Fruit fly (Drosophila melanogaster) whole organism, embryonic: ENCODE data around the gene CG18765.
A peak's percentile ranks its signal among the peaks of the same experiment; 100 is the strongest.

Experiments used
- Atf6 ChIP-seq: fragments of 200-800 bp; sonication (Bioruptor generic); IDR thresholded peaks from 2 replicates; pipeline ENCODE4 v1.3.6; 2022; ENCODE audit warnings: missing biosample characterization, missing genetic modification characterization
- B-H2 ChIP-seq: fragments of 200-800 bp; sonication (Bioruptor generic); optimal IDR thresholded peaks from 2 replicates; lab custom pipeline; 2018; ENCODE audit warnings: missing biosample characterization, mild to moderate bottlenecking, missing genetic modification characterization
- BtbVII ChIP-seq: fragments of 200-800 bp; sonication (Bioruptor generic); optimal IDR thresholded peaks from 3 replicates; lab custom pipeline; 2017; ENCODE audit warnings: missing biosample characterization, mild to moderate bottlenecking, missing genetic modification characterization
- CG11504 ChIP-seq: fragments of 200-800 bp; sonication (Bioruptor generic); optimal IDR thresholded peaks from 3 replicates; lab custom pipeline; 2019; ENCODE audit warnings: missing biosample characterization, mild to moderate bottlenecking, missing genetic modification characterization, moderate library complexity
- CG12104 ChIP-seq: fragments of 200-800 bp; sonication (Bioruptor generic); optimal IDR thresholded peaks from 3 replicates; lab custom pipeline; 2016; ENCODE audit warnings: missing biosample characterization, missing genetic modification characterization
- CG12236 ChIP-seq: fragments of 200-800 bp; sonication (Bioruptor generic); optimal IDR thresholded peaks from 2 replicates; lab custom pipeline; 2016; ENCODE audit warnings: missing biosample characterization, missing genetic modification characterization
- CG16779 ChIP-seq: fragments of 200-800 bp; sonication (Bioruptor generic); IDR thresholded peaks from 2 replicates; pipeline ENCODE4 v1.3.6; 2022; ENCODE audit warnings: missing biosample characterization, missing genetic modification characterization
- CG18476 ChIP-seq: fragments of 200-800 bp; sonication (Bioruptor generic); optimal IDR thresholded peaks from 2 replicates; lab custom pipeline; 2016; ENCODE audit warnings: missing biosample characterization, mild to moderate bottlenecking, missing genetic modification characterization
- CG3995 ChIP-seq: fragments of 200-800 bp; sonication (Bioruptor generic); optimal IDR thresholded peaks from 3 replicates; lab custom pipeline; 2016; ENCODE audit warnings: missing biosample characterization, missing genetic modification characterization
- CG4360 ChIP-seq: fragments of 200-800 bp; sonication (Bioruptor generic); IDR thresholded peaks from 2 replicates; pipeline ENCODE4 v1.3.6; 2022; ENCODE audit warnings: missing biosample characterization, missing genetic modification characterization
- CG6175 ChIP-seq: fragments of 200-800 bp; sonication (Bioruptor generic); IDR thresholded peaks from 3 replicates; pipeline ENCODE4 v1.3.6; 2022; ENCODE audit warnings: missing biosample characterization, missing genetic modification characterization
- CG8478 ChIP-seq: fragments of >200 bp; optimal IDR thresholded peaks from 2 replicates; lab custom pipeline; 2018
- CrebB ChIP-seq: fragments of 200-800 bp; sonication (Bioruptor generic); optimal IDR thresholded peaks from 3 replicates; lab custom pipeline; 2018; ENCODE audit warnings: missing biosample characterization, mild to moderate bottlenecking, missing genetic modification characterization
- Deaf1 ChIP-seq: fragments of 200-800 bp; optimal IDR thresholded peaks from 3 replicates; lab custom pipeline; 2019; ENCODE audit warnings: missing biosample characterization, mild to moderate bottlenecking, missing genetic modification characterization, moderate library complexity
- Doc3 ChIP-seq: fragments of 200-800 bp; sonication (Bioruptor generic); IDR thresholded peaks from 3 replicates; pipeline ENCODE4 v1.3.6; 2022; ENCODE audit warnings: missing biosample characterization, missing genetic modification characterization; ENCODE audit not compliant: partially characterized antibody
- E2f1 ChIP-seq: fragments of 200-800 bp; sonication (Bioruptor generic); IDR thresholded peaks from 2 replicates; pipeline ENCODE4 v1.3.6; 2022; ENCODE audit warnings: missing biosample characterization, missing genetic modification characterization
- Eip74EF ChIP-seq, 2 experiments: fragments of 200-800 bp in 1 of 2; fragments of >200 bp in 1 of 2; sonication (Bioruptor generic) in 1 of 2; optimal IDR thresholded peaks; 2 replicates each; lab custom pipeline; 2017 to 2019; ENCODE audit warnings: missing biosample characterization in 2 of 2, missing genetic modification characterization in 2 of 2, mild to moderate bottlenecking in 1 of 2, moderate library complexity in 1 of 2
- Ets65A ChIP-seq: fragments of 200-800 bp; sonication (Bioruptor generic); peaks from one replicate; lab custom pipeline; 2016; ENCODE audit warnings: missing biosample characterization, missing genetic modification characterization
- Fer1 ChIP-seq: fragments of 200-800 bp; sonication (Bioruptor generic); optimal IDR thresholded peaks from 2 replicates; lab custom pipeline; 2017; ENCODE audit warnings: missing biosample characterization, mild to moderate bottlenecking, missing genetic modification characterization
- H2.0 ChIP-seq: fragments of 200-800 bp; sonication (Bioruptor generic); IDR thresholded peaks from 2 replicates; pipeline ENCODE4 v1.3.6; 2022; ENCODE audit warnings: missing biosample characterization, missing genetic modification characterization
- HmgZ ChIP-seq: fragments of 200-800 bp; sonication (Bioruptor generic); optimal IDR thresholded peaks from 2 replicates; lab custom pipeline; 2018; ENCODE audit warnings: missing biosample characterization, mild to moderate bottlenecking, missing genetic modification characterization
- Hsf ChIP-seq: fragments of 200-800 bp; sonication (Bioruptor generic); optimal IDR thresholded peaks from 3 replicates; lab custom pipeline; 2016; ENCODE audit warnings: missing biosample characterization, missing genetic modification characterization
- Jarid2 ChIP-seq: fragments of 200-800 bp; sonication (Bioruptor generic); optimal IDR thresholded peaks from 3 replicates; lab custom pipeline; 2017; ENCODE audit warnings: mild to moderate bottlenecking, missing biosample characterization, missing genetic modification reagents, missing genetic modification characterization
- Mad ChIP-seq: fragments of 200-800 bp; sonication (Bioruptor generic); optimal IDR thresholded peaks from 2 replicates; lab custom pipeline; 2016; ENCODE audit warnings: missing biosample characterization, missing genetic modification characterization
- Myb ChIP-seq: fragments of 200-800 bp; sonication (Bioruptor generic); optimal IDR thresholded peaks from 2 replicates; lab custom pipeline; 2016; ENCODE audit warnings: missing biosample characterization, missing genetic modification characterization
- ase ChIP-seq: fragments of 200-800 bp; sonication (Bioruptor generic); IDR thresholded peaks from 3 replicates; pipeline ENCODE4 v1.3.6; 2022; ENCODE audit warnings: missing biosample characterization, missing genetic modification characterization
- caup ChIP-seq: fragments of 200-800 bp; sonication (Bioruptor generic); optimal IDR thresholded peaks from 3 replicates; lab custom pipeline; 2017; ENCODE audit warnings: missing biosample characterization, mild to moderate bottlenecking, missing genetic modification characterization, moderate library complexity; ENCODE audit not compliant: severe bottlenecking
- cg ChIP-seq: fragments of 200-800 bp; sonication (Bioruptor generic); optimal IDR thresholded peaks from 3 replicates; lab custom pipeline; 2019; ENCODE audit warnings: missing biosample characterization, mild to moderate bottlenecking, missing genetic modification characterization, moderate library complexity
- chinmo ChIP-seq: fragments of 200-800 bp; sonication (Bioruptor generic); IDR thresholded peaks from 4 replicates; pipeline ENCODE4 v1.3.6; 2022; ENCODE audit warnings: missing biosample characterization, missing genetic modification characterization; ENCODE audit not compliant: partially characterized antibody
- crp ChIP-seq, 2 experiments: fragments of 200-800 bp; sonication (Bioruptor generic); optimal IDR thresholded peaks; 2 replicates in 1 of 2; 3 replicates in 1 of 2; lab custom pipeline; 2017; ENCODE audit warnings: missing biosample characterization in 2 of 2, missing genetic modification characterization in 2 of 2, mild to moderate bottlenecking in 1 of 2, moderate library complexity in 1 of 2
- da ChIP-seq: fragments of 200-800 bp; sonication (Bioruptor generic); optimal IDR thresholded peaks from 2 replicates; lab custom pipeline; 2016; ENCODE audit warnings: missing biosample characterization, missing genetic modification characterization
- exex ChIP-seq: fragments of 200-800 bp; sonication (Bioruptor generic); optimal IDR thresholded peaks from 4 replicates; lab custom pipeline; 2018; ENCODE audit warnings: missing biosample characterization, mild to moderate bottlenecking, missing genetic modification characterization, moderate library complexity
- h ChIP-seq: fragments of >200 bp; optimal IDR thresholded peaks from 2 replicates; lab custom pipeline; 2017
- lab ChIP-seq: fragments of 200-800 bp; sonication (Bioruptor generic); optimal IDR thresholded peaks from 3 replicates; lab custom pipeline; 2017; ENCODE audit warnings: missing biosample characterization, missing genetic modification characterization, mild to moderate bottlenecking, moderate library complexity, missing genetic modification reagents
- mirr ChIP-seq: fragments of 200-800 bp; sonication (Bioruptor generic); optimal IDR thresholded peaks from 3 replicates; lab custom pipeline; 2018; ENCODE audit warnings: missing biosample characterization, mild to moderate bottlenecking, missing genetic modification characterization
- onecut ChIP-seq: fragments of 200-800 bp; sonication (Bioruptor generic); IDR thresholded peaks from 2 replicates; pipeline ENCODE4 v1.3.6; 2022; ENCODE audit warnings: missing biosample characterization, missing genetic modification characterization
- pros ChIP-seq: fragments of 200-800 bp; sonication (Bioruptor generic); optimal IDR thresholded peaks from 3 replicates; lab custom pipeline; 2019; ENCODE audit warnings: missing biosample characterization, mild to moderate bottlenecking, missing genetic modification characterization, moderate library complexity
- pum ChIP-seq: fragments of 200-800 bp; sonication (Bioruptor generic); optimal IDR thresholded peaks from 2 replicates; lab custom pipeline; 2016; ENCODE audit warnings: missing biosample characterization, missing genetic modification characterization
- rib ChIP-seq: fragments of 200-800 bp; sonication (Bioruptor generic); IDR thresholded peaks from 2 replicates; pipeline ENCODE4 v1.3.6; 2022; ENCODE audit warnings: missing biosample characterization, missing genetic modification characterization
- row ChIP-seq: fragments of 200-800 bp; sonication (Bioruptor generic); IDR thresholded peaks from 3 replicates; pipeline ENCODE4 v1.3.6; 2022; ENCODE audit warnings: missing biosample characterization, missing genetic modification characterization
- sc ChIP-seq, 3 experiments: fragments of >200 bp in 2 of 3; fragments of 200-800 bp in 1 of 3; sonication (Bioruptor generic) in 1 of 3; optimal IDR thresholded peaks; 2 replicates in 2 of 3; 3 replicates in 1 of 3; lab custom pipeline; 2017; ENCODE audit warnings: mild to moderate bottlenecking in 1 of 3, missing biosample characterization in 1 of 3, missing genetic modification characterization in 1 of 3, missing genetic modification reagents in 1 of 3
- scrt ChIP-seq: fragments of 200-800 bp; sonication (Bioruptor generic); optimal IDR thresholded peaks from 2 replicates; lab custom pipeline; 2018; ENCODE audit warnings: missing biosample characterization, mild to moderate bottlenecking, missing genetic modification characterization, moderate library complexity
- sima ChIP-seq: fragments of 200-800 bp; sonication (Bioruptor generic); optimal IDR thresholded peaks from 2 replicates; lab custom pipeline; 2016; ENCODE audit warnings: missing biosample characterization, missing genetic modification characterization
- sisA ChIP-seq: fragments of 200-800 bp; sonication (Bioruptor generic); IDR thresholded peaks from 2 replicates; pipeline ENCODE4 v1.3.6; 2022; ENCODE audit warnings: missing biosample characterization, missing genetic modification characterization
- sug ChIP-seq: fragments of 200-800 bp; optimal IDR thresholded peaks from 2 replicates; lab custom pipeline; 2019; ENCODE audit warnings: missing biosample characterization, mild to moderate bottlenecking, missing genetic modification characterization, moderate library complexity
- tna ChIP-seq: fragments of 200-800 bp; sonication (Bioruptor generic); IDR thresholded peaks from 2 replicates; pipeline ENCODE4 v1.3.6; 2022; ENCODE audit warnings: missing biosample characterization, missing genetic modification characterization; ENCODE audit not compliant: partially characterized antibody
- vvl ChIP-seq: fragments of 200-800 bp; sonication (Bioruptor generic); IDR thresholded peaks from 2 replicates; pipeline ENCODE4 v1.3.6; 2022; ENCODE audit warnings: missing biosample characterization, missing genetic modification characterization

CG18765 gene

DNA sequence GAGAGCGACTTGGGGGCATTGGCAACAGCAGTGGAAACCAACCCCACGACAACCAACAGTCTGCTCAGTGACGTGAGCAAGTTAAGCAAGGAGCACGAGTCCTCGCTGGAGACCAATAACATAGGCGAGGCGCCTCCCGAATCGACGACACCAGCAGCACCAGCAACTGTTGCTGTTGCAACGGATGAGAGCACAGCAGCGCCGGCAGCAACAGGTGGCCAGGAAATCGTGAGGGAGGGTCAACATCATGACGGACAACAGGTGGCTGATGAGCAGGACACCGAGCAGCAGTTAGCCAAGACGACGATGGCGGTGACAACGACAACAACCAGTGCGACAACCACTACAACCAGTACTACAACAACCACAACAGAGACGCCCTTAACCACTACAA, 21.6 kb downstream of the CG18765 start:
- 0 out of 4 replicates have a peak, but pooled peaks have one; percentile 16 for TF ChIP-seq chinmo (GFP tag; lab: Robert Waterston, UW)
- no peak for TF ChIP-seq pum
- no peak for TF ChIP-seq sima
- no peak for TF ChIP-seq ase (GFP tag; lab: Robert Waterston, UW)
- no peak for TF ChIP-seq CG6175 (GFP tag; lab: Robert Waterston, UW)
- TF ChIP-seq scrt (GFP tag; lab: Kevin White, UChicago), result peak; percentile 88
- no peak for TF ChIP-seq CrebB (tag; lab: Kevin White, UChicago)
- TF ChIP-seq h (lab: Kevin White, UChicago), result no peak
- no peak for TF ChIP-seq CG12104 (GFP tag; lab: Kevin White, UChicago)
- no peak for TF ChIP-seq Hsf (GFP tag; lab: Kevin White, UChicago)
- TF ChIP-seq H2.0 (GFP tag; lab: Robert Waterston, UW), result no peak
- peak; percentile 41 for TF ChIP-seq Ets65A (GFP tag; lab: Kevin White, UChicago)
- peak; percentile 17 for TF ChIP-seq Deaf1 (tag; lab: Kevin White, UChicago)
- no peak for TF ChIP-seq rib (GFP tag; lab: Robert Waterston, UW)
- peak; percentile 83 for TF ChIP-seq CG8478 (lab: Kevin White, UChicago)
- no peak for TF ChIP-seq sisA (GFP tag; lab: Robert Waterston, UW)
- TF ChIP-seq CG4360 (GFP tag; lab: Robert Waterston, UW), result peak; percentile 25; the same call in 1 of the 2 replicates
- TF ChIP-seq Mad, result no peak

DNA sequence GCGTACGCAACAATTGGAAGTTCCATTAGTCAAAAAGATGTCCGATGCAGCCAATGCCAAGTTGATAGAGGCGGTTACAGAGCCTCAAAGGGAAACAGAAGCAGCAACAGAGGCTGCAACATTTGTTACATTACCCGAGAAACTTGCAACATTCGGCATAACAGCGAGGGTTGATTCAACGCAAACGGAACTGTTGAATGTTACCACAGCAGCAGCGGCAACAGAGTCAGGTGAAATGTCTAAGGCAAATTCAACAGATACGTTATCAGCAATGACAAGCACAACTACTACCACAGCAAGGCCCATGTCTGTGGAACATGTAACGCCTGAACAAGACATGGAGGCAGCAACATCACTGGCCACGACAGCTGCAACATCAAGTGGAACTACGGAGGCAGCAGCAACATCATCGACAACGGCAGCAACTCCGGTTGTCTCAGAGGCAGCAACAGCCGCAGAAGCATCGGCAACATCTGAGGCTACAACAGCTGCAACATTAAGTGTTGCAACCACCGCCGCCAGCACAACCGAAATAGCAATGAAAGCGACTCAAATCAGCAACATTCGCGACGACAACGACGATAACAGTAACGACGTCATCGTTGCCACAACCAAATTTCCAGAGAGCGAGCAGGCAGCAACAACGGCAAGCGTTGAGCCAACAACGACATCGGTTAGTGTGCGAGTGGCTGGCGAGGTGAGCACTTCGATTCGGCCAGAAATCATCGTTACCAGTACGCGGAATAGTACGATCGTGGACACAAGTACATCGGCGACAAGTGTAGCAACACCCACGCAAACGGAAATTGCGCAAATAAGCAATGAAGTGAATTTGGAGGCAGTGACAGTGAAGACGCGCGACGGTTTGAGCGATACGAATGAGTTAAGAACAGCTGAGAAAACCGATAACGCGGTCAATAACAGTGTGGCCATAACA, 22.3 kb downstream of the CG18765 start:
- no peak for TF ChIP-seq sc (optimal IDR thresholded peaks at IDR 0.05; lab: Kevin White, UChicago)
- no peak for TF ChIP-seq sc (GFP tag; optimal IDR thresholded peaks at IDR 0.05; lab: Kevin White, UChicago)
- TF ChIP-seq exex (tag; lab: Kevin White, UChicago), result peak; percentile 6
- peak; percentile 71 for TF ChIP-seq CG6175 (GFP tag; lab: Robert Waterston, UW)
- no peak for TF ChIP-seq CG16779 (GFP tag; lab: Robert Waterston, UW)
- peak; percentile 13 for TF ChIP-seq Fer1 (GFP tag; lab: Kevin White, UChicago)
- TF ChIP-seq CG18476 (GFP tag; lab: Kevin White, UChicago), result peak; percentile 99
- no peak for TF ChIP-seq da (GFP tag; lab: Kevin White, UChicago)
- TF ChIP-seq E2f1 (GFP tag; lab: Robert Waterston, UW), result no peak
- TF ChIP-seq B-H2 (GFP tag; lab: Kevin White, UChicago), result peak; percentile 15
- TF ChIP-seq CG12236 (GFP tag; lab: Kevin White, UChicago), result no peak
- TF ChIP-seq sug (tag; lab: Kevin White, UChicago), result peak; percentile 36
- TF ChIP-seq Jarid2, result peak; percentile 55
- peak; percentile 83 for TF ChIP-seq Deaf1 (tag; lab: Kevin White, UChicago)
- TF ChIP-seq lab (GFP tag; lab: Kevin White, UChicago), result peak; percentile 6
- peak; percentile 64 for TF ChIP-seq BtbVII (GFP tag; lab: Kevin White, UChicago)
- peak; percentile 6 for TF ChIP-seq cg
- TF ChIP-seq caup (GFP tag; lab: Kevin White, UChicago), result peak; percentile 12
- TF ChIP-seq pros (GFP tag; lab: Kevin White, UChicago), result no peak
- TF ChIP-seq tna, result no peak
- peak; percentile 14 for TF ChIP-seq HmgZ
- peak; percentile 52 for TF ChIP-seq mirr (GFP tag; lab: Kevin White, UChicago)
- TF ChIP-seq crp (GFP tag; optimal IDR thresholded peaks at IDR 0.05; lab: Kevin White, UChicago), result peak in 1 of 2 experiments; percentile 19
- peak; percentile 36 for TF ChIP-seq onecut (GFP tag; lab: Robert Waterston, UW)
- peak; percentile 88 for TF ChIP-seq CG3995 (GFP tag; lab: Kevin White, UChicago)
- 0 out of 3 replicates have a peak, but pooled peaks have one; percentile 7 for TF ChIP-seq row (GFP tag; lab: Robert Waterston, UW)
- TF ChIP-seq Eip74EF (GFP tag; optimal IDR thresholded peaks at IDR 0.05; lab: Kevin White, UChicago), result no peak
- 0 out of 2 replicates have a peak, but pooled peaks have one; percentile 14 for TF ChIP-seq Atf6 (GFP tag; lab: Robert Waterston, UW)
- no peak for TF ChIP-seq vvl (GFP tag; lab: Robert Waterston, UW)
- peak; percentile 99 for TF ChIP-seq CG11504
- TF ChIP-seq CrebB (tag; lab: Kevin White, UChicago), result peak; percentile 17
- 0 out of 3 replicates have a peak, but pooled peaks have one; percentile 31 for TF ChIP-seq Doc3 (GFP tag; lab: Robert Waterston, UW)
- TF ChIP-seq Myb (GFP tag; lab: Kevin White, UChicago), result no peak
